Fruit fly (Drosophila melanogaster): ENCODE results near the gene RhoGEF64C.

DNA sequence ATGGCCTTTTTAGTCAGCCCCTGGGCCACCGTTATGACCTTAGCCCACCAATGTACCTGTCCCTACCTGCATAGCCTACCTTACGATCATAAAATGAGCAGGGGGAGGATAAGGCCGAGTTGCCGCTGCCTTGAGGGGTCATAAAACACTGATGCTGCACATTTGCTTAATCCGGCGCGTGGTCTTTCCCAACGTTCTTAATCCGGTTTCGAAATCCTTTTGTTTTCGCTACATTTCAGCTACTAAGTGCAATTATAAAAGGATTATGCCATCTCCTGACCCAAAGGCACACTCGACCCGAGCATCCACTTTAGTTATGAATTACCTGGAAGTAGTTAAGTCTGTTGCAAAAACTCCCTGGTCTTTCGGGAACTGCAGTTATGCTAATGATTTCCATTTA is 3.8 kb downstream of the RhoGEF64C start:
- TF ChIP-seq D (optimal IDR thresholded peaks at IDR 0.05) = no peak
- TF ChIP-seq D (GFP tag; optimal IDR thresholded peaks at IDR 0.05) = no peak
- no peak for TF ChIP-seq CG5953 (GFP tag; IDR thresholded peaks at IDR 0.05)
- TF ChIP-seq CkIIα-i1 (GFP tag; IDR thresholded peaks at IDR 0.05) = no peak
- no peak for TF ChIP-seq CG17829 (tag; optimal IDR thresholded peaks at IDR 0.05)
